Fruit fly (Drosophila melanogaster) whole organism, adult: Measurements from ENCODE around the gene RabX4.
A peak's percentile ranks its signal among the peaks of the same experiment; 100 is the strongest.

Source experiments
- CG1620 ChIP-seq: fragments of 200-800 bp; sonication (Bioruptor generic); optimal IDR thresholded peaks from 2 replicates; lab custom pipeline; 2016; ENCODE audit warnings: missing biosample characterization, missing genetic modification characterization
- CG5204 ChIP-seq: fragments of 200-800 bp; sonication (Bioruptor generic); optimal IDR thresholded peaks from 2 replicates; lab custom pipeline; 2016; ENCODE audit warnings: missing biosample characterization, missing genetic modification characterization
- CG7101 ChIP-seq: fragments of 200-800 bp; sonication (Bioruptor generic); optimal IDR thresholded peaks from 2 replicates; lab custom pipeline; 2018; ENCODE audit warnings: missing biosample characterization, mild to moderate bottlenecking, missing genetic modification characterization, moderate library complexity
- Crg-1 ChIP-seq: fragments of 200-800 bp; sonication (Bioruptor generic); optimal IDR thresholded peaks from 2 replicates; lab custom pipeline; 2016; ENCODE audit warnings: missing biosample characterization, missing genetic modification characterization
- Hr96 ChIP-seq: fragments of 200-800 bp; sonication (Bioruptor generic); optimal IDR thresholded peaks from 2 replicates; lab custom pipeline; 2016; ENCODE audit warnings: missing biosample characterization, missing genetic modification characterization
- Mnt ChIP-seq: fragments of 200-800 bp; sonication (Bioruptor generic); optimal IDR thresholded peaks from 2 replicates; lab custom pipeline; 2016; ENCODE audit warnings: missing biosample characterization, mild to moderate bottlenecking, missing genetic modification characterization
- cic ChIP-seq: fragments of 200-800 bp; sonication (Bioruptor generic); optimal IDR thresholded peaks from 2 replicates; lab custom pipeline; 2017; ENCODE audit warnings: missing biosample characterization, mild to moderate bottlenecking, missing genetic modification characterization, moderate library complexity
- cnc ChIP-seq, 2 experiments: fragments of >200 bp; optimal IDR thresholded peaks; 2 replicates each; lab custom pipeline; 2017
- kay ChIP-seq: fragments of 200-800 bp; sonication (Bioruptor generic); peaks from one replicate; lab custom pipeline; 2016; ENCODE audit warnings: missing biosample characterization, missing genetic modification characterization, borderline replicate concordance
- toe ChIP-seq: fragments of 200-800 bp; sonication (Bioruptor generic); optimal IDR thresholded peaks from 2 replicates; lab custom pipeline; 2016; ENCODE audit warnings: missing biosample characterization, missing genetic modification characterization

DNA sequence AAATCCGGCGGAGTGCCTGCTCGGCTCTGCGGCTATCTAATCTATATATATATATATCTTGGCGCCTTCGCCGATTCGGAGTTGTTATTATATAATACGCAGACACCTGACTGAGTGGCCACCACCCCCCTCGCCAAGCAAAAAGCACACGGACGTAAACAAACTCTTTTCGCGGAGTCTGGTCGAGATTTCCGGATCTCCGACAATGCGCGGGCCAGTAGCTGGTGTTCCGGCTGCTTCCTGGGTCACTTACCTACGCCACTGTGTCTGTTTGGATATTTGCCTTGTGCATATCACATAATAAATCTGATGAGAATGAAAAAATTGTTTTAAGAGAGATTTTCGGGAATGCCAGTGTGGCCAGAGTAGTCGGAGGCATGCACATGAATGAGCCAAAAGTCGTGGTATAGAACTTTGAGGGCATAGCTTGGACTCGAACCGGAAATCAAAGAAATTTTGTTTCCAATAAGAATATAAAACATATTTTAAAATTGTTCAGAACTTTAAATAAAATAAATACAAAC is 41.1 kb downstream of the RabX4 start, which contains the start of gene CG5805:
- TF ChIP-seq cic (GFP tag; lab: Kevin White, UChicago) (peak; percentile 11), Crg-1 (GFP tag; lab: Kevin White, UChicago) (peak; percentile 73), kay (GFP tag; lab: Kevin White, UChicago) (no peak), CG7101 (tag; lab: Kevin White, UChicago) (peak; percentile 67), toe (GFP tag; lab: Kevin White, UChicago) (peak; percentile 84), CG1620 (GFP tag; lab: Kevin White, UChicago) (peak; percentile 74), Mnt (peak; percentile 69), cnc (optimal IDR thresholded peaks at IDR 0.05; lab: Kevin White, UChicago) (no peak), CG5204 (peak; percentile 65), Hr96 (peak; percentile 67)
